Worm (Caenorhabditis elegans): ENCODE results near the gene F18G5.6.

ce11 chrX:9212675-9213074, 51.5 kb downstream of the F18G5.6 start:
- no peak for TF ChIP-seq nhr-11 (tag; optimal IDR thresholded peaks at IDR 0.05)
- TF ChIP-seq lin-39 (tag; optimal IDR thresholded peaks at IDR 0.05): no peak
- no peak for TF ChIP-seq nhr-76 (tag; optimal IDR thresholded peaks at IDR 0.05)
- TF ChIP-seq egl-27 (tag; optimal IDR thresholded peaks at IDR 0.05): no peak
- TF ChIP-seq sea-2 (GFP tag; optimal IDR thresholded peaks at IDR 0.05): no peak
- no peak for TF ChIP-seq daf-12 (tag; optimal IDR thresholded peaks at IDR 0.05)
- no peak for TF ChIP-seq nhr-23 (tag; optimal IDR thresholded peaks at IDR 0.05)
- TF ChIP-seq elt-3 (tag; optimal IDR thresholded peaks at IDR 0.05): no peak
- TF ChIP-seq nhr-43 (tag; optimal IDR thresholded peaks at IDR 0.05; ENCODE audit: poor library complexity, severe bottlenecking): no peak

Data from whole organism, L3 larva.